Worm (Caenorhabditis elegans) whole organism, L4 larva: ENCODE results near the gene irld-36.
"Not testable (repeated sequence)": the region's sequence is repeated elsewhere in the genome, so short reads cannot be mapped to it uniquely, and the experiment has no call there.

Experiments used
- D1046.2 ChIP-seq: fragments of 200-800 bp; sonication (Bioruptor generic); IDR thresholded peaks from 2 replicates; pipeline ENCODE4 v1.3.6; 2022; ENCODE audit warnings: missing genetic modification characterization, missing compliant biosample characterization
- F37D6.2 ChIP-seq: sonication (generic microtip); optimal IDR thresholded peaks from 2 replicates; lab custom pipeline; 2016; ENCODE audit warnings: mild to moderate bottlenecking, missing genetic modification characterization, missing compliant biosample characterization
- T26A8.4 ChIP-seq: fragments of 200-800 bp; sonication (Bioruptor generic); IDR thresholded peaks from 2 replicates; pipeline ENCODE4 v1.3.6; 2022; ENCODE audit warnings: missing genetic modification characterization, missing compliant biosample characterization
- Y48G9A.11 ChIP-seq: fragments of 200-800 bp; sonication (Bioruptor generic); IDR thresholded peaks from 2 replicates; pipeline ENCODE4 v1.3.6; 2022; ENCODE audit warnings: missing genetic modification reagents, missing genetic modification characterization, missing compliant biosample characterization
- Y5F2A.4 ChIP-seq: fragments of 200-800 bp; sonication (Bioruptor generic); optimal IDR thresholded peaks from 2 replicates; lab custom pipeline; 2018; ENCODE audit warnings: mild to moderate bottlenecking, missing genetic modification characterization, missing compliant biosample characterization
- Y75B8A.6 ChIP-seq: fragments of 200-800 bp; sonication (Bioruptor generic); IDR thresholded peaks from 2 replicates; pipeline ENCODE4 v1.3.6; 2022; ENCODE audit warnings: missing genetic modification reagents, missing genetic modification characterization, missing compliant biosample characterization
- ZK337.2 ChIP-seq: fragments of 200-800 bp; sonication (Bioruptor generic); IDR thresholded peaks from 2 replicates; pipeline ENCODE4 v1.3.6; 2022; ENCODE audit warnings: missing genetic modification reagents, missing genetic modification characterization, missing compliant biosample characterization
- aha-1 ChIP-seq: fragments of 150-350 bp; peaks from one replicate; lab custom pipeline; 2014; ENCODE audit warnings: missing biosample characterization, missing genetic modification characterization
- ceh-44 ChIP-seq: fragments of 200-800 bp; sonication (Bioruptor generic); IDR thresholded peaks from 2 replicates; pipeline ENCODE4 v1.3.6; 2022; ENCODE audit warnings: missing genetic modification reagents, missing genetic modification characterization, missing compliant biosample characterization
- dmd-6 ChIP-seq: fragments of 200-800 bp; sonication (Bioruptor generic); IDR thresholded peaks from 2 replicates; pipeline ENCODE4 v1.3.6; 2022; ENCODE audit warnings: missing genetic modification reagents, missing genetic modification characterization, missing compliant biosample characterization
- dmd-9 ChIP-seq: fragments of 200-800 bp; sonication (Bioruptor generic); IDR thresholded peaks from 2 replicates; pipeline ENCODE4 v1.3.6; 2022; ENCODE audit warnings: missing genetic modification reagents, missing genetic modification characterization, missing compliant biosample characterization
- duxl-1 ChIP-seq: sonication (generic microtip); optimal IDR thresholded peaks from 2 replicates; lab custom pipeline; 2016; ENCODE audit warnings: mild to moderate bottlenecking, missing genetic modification characterization, moderate library complexity, missing compliant biosample characterization; ENCODE audit not compliant: poor library complexity
- egl-27 ChIP-seq: sonication (generic microtip); optimal IDR thresholded peaks from 3 replicates; lab custom pipeline; 2017; ENCODE audit warnings: missing biosample characterization, missing genetic modification reagents, missing genetic modification characterization
- gei-8 ChIP-seq: fragments of 200-800 bp; sonication (Bioruptor generic); optimal IDR thresholded peaks from 2 replicates; lab custom pipeline; 2018; ENCODE audit warnings: mild to moderate bottlenecking, missing genetic modification characterization, missing compliant biosample characterization
- hif-1 ChIP-seq, 2 experiments: sonication (generic microtip); optimal IDR thresholded peaks; 2 replicates each; lab custom pipeline; 2016 to 2017; ENCODE audit warnings: missing compliant biosample characterization in 2 of 2, missing genetic modification characterization in 2 of 2, missing genetic modification reagents in 2 of 2, missing genotype in 2 of 2, mild to moderate bottlenecking in 1 of 2
- hlh-11 ChIP-seq: fragments of 200-800 bp; sonication (Bioruptor generic); optimal IDR thresholded peaks from 2 replicates; lab custom pipeline; 2018; ENCODE audit warnings: mild to moderate bottlenecking, missing genetic modification characterization, missing compliant biosample characterization
- hmg-1.1 ChIP-seq: fragments of 200-800 bp; sonication (Bioruptor generic); IDR thresholded peaks from 2 replicates; pipeline ENCODE4 v1.3.6; 2022; ENCODE audit warnings: missing genetic modification reagents, missing genetic modification characterization, missing compliant biosample characterization
- lsy-2 ChIP-seq, 2 experiments: fragments of 150-350 bp in 1 of 2; sonication (generic microtip) in 1 of 2; optimal IDR thresholded peaks; 2 replicates each; lab custom pipeline; 2014 to 2017; ENCODE audit warnings: missing biosample characterization in 2 of 2, missing genetic modification characterization in 2 of 2
- madf-5 ChIP-seq, 2 experiments: fragments of 200-800 bp; sonication (Bioruptor generic); IDR thresholded peaks; 2 replicates each; pipeline ENCODE4 v1.3.6; 2022; ENCODE audit warnings: missing compliant biosample characterization in 2 of 2, missing genetic modification characterization in 2 of 2
- mdl-1 ChIP-seq, 2 experiments: fragments of 150-350 bp in 1 of 2; sonication (generic microtip) in 1 of 2; optimal IDR thresholded peaks; 2 replicates each; lab custom pipeline; 2014 to 2017; ENCODE audit warnings: missing biosample characterization in 2 of 2, missing genetic modification characterization in 2 of 2
- mep-1 ChIP-seq: fragments of 150-350 bp; sonication (generic microtip); optimal IDR thresholded peaks from 3 replicates; lab custom pipeline; 2014; ENCODE audit warnings: missing biosample characterization, missing genetic modification characterization
- mes-2 ChIP-seq: sonication (generic microtip); optimal IDR thresholded peaks from 2 replicates; lab custom pipeline; 2016; ENCODE audit warnings: missing genotype, mild to moderate bottlenecking, missing genetic modification characterization, missing compliant biosample characterization; ENCODE audit not compliant: poor library complexity, severe bottlenecking
- mxl-3 ChIP-seq: fragments of 200-800 bp; sonication (Bioruptor generic); optimal IDR thresholded peaks from 2 replicates; lab custom pipeline; 2018; ENCODE audit warnings: mild to moderate bottlenecking, missing genetic modification characterization, missing compliant biosample characterization
- nhr-102 ChIP-seq: sonication (generic microtip); optimal IDR thresholded peaks from 2 replicates; lab custom pipeline; 2016; ENCODE audit warnings: mild to moderate bottlenecking, missing genetic modification characterization, moderate library complexity, missing compliant biosample characterization
- nhr-28 ChIP-seq: fragments of 150-350 bp; optimal IDR thresholded peaks from 2 replicates; lab custom pipeline; 2014; ENCODE audit warnings: missing biosample characterization, missing genetic modification characterization
- nhr-41 ChIP-seq: fragments of 200-800 bp; sonication (Bioruptor generic); IDR thresholded peaks from 2 replicates; pipeline ENCODE4 v1.3.6; 2022; ENCODE audit warnings: missing genetic modification reagents, missing genetic modification characterization, missing compliant biosample characterization
- nhr-48 ChIP-seq: sonication (generic microtip); optimal IDR thresholded peaks from 2 replicates; lab custom pipeline; 2016; ENCODE audit warnings: mild to moderate bottlenecking, missing genetic modification characterization, missing compliant biosample characterization
- pqm-1 ChIP-seq: sonication (generic microtip); optimal IDR thresholded peaks from 2 replicates; lab custom pipeline; 2017; ENCODE audit warnings: missing biosample characterization, missing genetic modification characterization
- saeg-2 ChIP-seq: fragments of 200-800 bp; sonication (Bioruptor generic); IDR thresholded peaks from 2 replicates; pipeline ENCODE4 v1.3.6; 2022; ENCODE audit warnings: missing genetic modification reagents, missing genetic modification characterization, missing compliant biosample characterization
- tra-1 ChIP-seq: fragments of 200-800 bp; sonication (Bioruptor generic); IDR thresholded peaks from 2 replicates; pipeline ENCODE4 v1.3.6; 2022; ENCODE audit warnings: missing genetic modification reagents, missing genetic modification characterization, missing compliant biosample characterization
- unc-62 ChIP-seq, 3 experiments: fragments of 150-350 bp in 1 of 3; sonication (generic microtip); optimal IDR thresholded peaks in 2 of 3; peaks in 1 of 3; 1 replicate in 1 of 3; 2 replicates in 2 of 3; lab custom pipeline; 2014 to 2017; ENCODE audit warnings: missing biosample characterization in 3 of 3, missing genetic modification characterization in 3 of 3, missing genetic modification reagents in 3 of 3, missing genotype in 1 of 3
- zip-11 ChIP-seq: fragments of 200-800 bp; sonication (Bioruptor generic); IDR thresholded peaks from 2 replicates; pipeline ENCODE4 v1.3.6; 2022; ENCODE audit warnings: missing genetic modification characterization, missing compliant biosample characterization
- ztf-11 ChIP-seq: fragments of 150-350 bp; optimal IDR thresholded peaks from 2 replicates; lab custom pipeline; 2014; ENCODE audit warnings: missing biosample characterization, missing genetic modification characterization

The irld-36 gene

ce11 chrII:1660888-1661287 is 18.3 kb upstream of the irld-36 start, which contains the start of gene ZC204.13:
Gene ZC204.13, minus strand, starts transcription at chrII:1660988.
- not testable (repeated sequence) for TF ChIP-seq egl-27, gei-8, Y75B8A.6

DNA sequence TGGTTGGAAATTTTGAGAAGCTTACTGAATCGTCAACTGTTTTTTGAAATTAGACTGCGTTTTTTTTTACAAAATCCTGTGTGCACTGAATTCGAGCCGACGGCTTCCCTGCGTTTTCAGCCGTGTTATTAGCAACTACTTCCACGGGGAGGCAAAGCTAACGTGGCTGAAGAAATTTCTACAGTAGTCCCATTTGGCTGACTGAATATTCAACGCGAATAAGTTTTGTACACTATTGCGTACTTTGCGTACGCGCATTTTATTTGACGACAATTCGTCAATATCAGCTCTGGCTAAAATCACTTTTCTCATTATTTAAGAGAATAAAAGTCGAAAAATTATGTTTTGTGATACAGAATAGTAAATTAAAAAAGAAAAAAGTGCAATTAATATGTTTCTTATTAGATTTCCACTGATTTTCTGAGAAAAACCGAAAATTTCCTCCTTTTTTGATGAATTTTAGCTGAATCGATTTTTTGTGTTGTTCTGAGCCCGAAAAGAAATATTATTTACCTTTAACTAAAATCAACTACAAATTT is 17.8 kb upstream of the irld-36 start:
- TF ChIP-seq Y48G9A.11 (GFP tag; lab: Robert Waterston, UW) (peak; percentile 72), mes-2 (tag; lab: Kevin White, UChicago) (peak; percentile 26), hmg-1.1 (GFP tag; lab: Robert Waterston, UW) (peak; percentile 49), T26A8.4 (GFP tag; lab: Robert Waterston, UW) (0 out of 2 replicates have a peak, but pooled peaks have one; percentile 43), tra-1 (GFP tag; lab: Robert Waterston, UW) (0 out of 2 replicates have a peak, but pooled peaks have one; percentile 16), duxl-1 (tag; lab: Kevin White, UChicago) (peak; percentile 51), dmd-6 (GFP tag; lab: Robert Waterston, UW) (peak; percentile 23; the same call in 1 of the 2 replicates), D1046.2 (GFP tag; lab: Robert Waterston, UW) (0 out of 2 replicates have a peak, but pooled peaks have one; percentile 24)

- TF ChIP-seq mes-2 (tag; lab: Kevin White, UChicago) (peak; percentile 51), lsy-2 (tag; optimal IDR thresholded peaks at IDR 0.05; lab: Kevin White, UChicago) (peak in 1 of 2 experiments; percentile 46), ztf-11 (no peak)
Observed at ce11 chrII:1662881-1663280, 16.3 kb upstream of the irld-36 start, which contains the start of gene ZC204.14. Gene ZC204.14, minus strand, starts transcription at chrII:1662949.

- TF ChIP-seq dmd-6 (GFP tag; lab: Robert Waterston, UW) (peak; percentile 76), nhr-28 (tag; lab: Kevin White, UChicago) (peak; percentile 36), duxl-1 (tag; lab: Kevin White, UChicago) (peak; percentile 88), mdl-1 (tag; optimal IDR thresholded peaks at IDR 0.05; lab: Kevin White, UChicago) (peak in 1 of 2 experiments; percentile 2), mxl-3 (GFP tag; lab: Kevin White, UChicago) (peak; percentile 7), madf-5 (GFP tag; IDR thresholded peaks at IDR 0.05; lab: Robert Waterston, UW) (no peak), hlh-11 (tag; lab: Kevin White, UChicago) (peak; percentile 65), nhr-48 (tag; lab: Kevin White, UChicago) (peak; percentile 6), hmg-1.1 (GFP tag; lab: Robert Waterston, UW) (peak; percentile 33; the same call in 1 of the 2 replicates), hif-1 (tag; optimal IDR thresholded peaks at IDR 0.05; lab: Kevin White, UChicago) (peak in 1 of 2 experiments; percentile 86), unc-62 (GFP tag; optimal IDR thresholded peaks at IDR 0.05 in 1 of 2; lab: Kevin White, UChicago) (peak in 1 of 2 experiments; percentile 81), unc-62 (tag; optimal IDR thresholded peaks at IDR 0.05; lab: Kevin White, UChicago) (no peak), saeg-2 (GFP tag; lab: Robert Waterston, UW) (no peak), nhr-41 (GFP tag; lab: Robert Waterston, UW) (peak; percentile 50; the same call in 1 of the 2 replicates), F37D6.2 (tag; lab: Kevin White, UChicago) (no peak), dmd-9 (GFP tag; lab: Robert Waterston, UW) (no peak), nhr-102 (tag; lab: Kevin White, UChicago) (peak; percentile 11), pqm-1 (peak; percentile 16), aha-1 (tag; lab: Kevin White, UChicago) (peak; percentile 93), mes-2 (tag; lab: Kevin White, UChicago) (peak; percentile 71)
Observed at ce11 chrII:1663516-1663915, 15.7 kb upstream of the irld-36 start, which contains the start of gene duxl-1. Gene duxl-1, plus strand, starts transcription at chrII:1663699.

ce11 chrII:1666025-1666424 is 13.2 kb upstream of the irld-36 start, which contains the start of gene srlf-29:
Gene srlf-29, plus strand, starts transcription at chrII:1666325.
- TF ChIP-seq gei-8 (no peak), zip-11 (no peak), unc-62 (GFP tag; optimal IDR thresholded peaks at IDR 0.05 in 1 of 2; lab: Kevin White, UChicago) (peak in 1 of 2 experiments; percentile 49), unc-62 (tag; optimal IDR thresholded peaks at IDR 0.05; lab: Kevin White, UChicago) (no peak), Y5F2A.4 (no peak), mep-1 (no peak), ZK337.2 (GFP tag; lab: Robert Waterston, UW) (no peak), Y75B8A.6 (no peak), hmg-1.1 (GFP tag; lab: Robert Waterston, UW) (no peak), ceh-44 (GFP tag; lab: Robert Waterston, UW) (no peak)
